Fruit fly (Drosophila melanogaster): Measurements from ENCODE around the gene orb.

DNA sequence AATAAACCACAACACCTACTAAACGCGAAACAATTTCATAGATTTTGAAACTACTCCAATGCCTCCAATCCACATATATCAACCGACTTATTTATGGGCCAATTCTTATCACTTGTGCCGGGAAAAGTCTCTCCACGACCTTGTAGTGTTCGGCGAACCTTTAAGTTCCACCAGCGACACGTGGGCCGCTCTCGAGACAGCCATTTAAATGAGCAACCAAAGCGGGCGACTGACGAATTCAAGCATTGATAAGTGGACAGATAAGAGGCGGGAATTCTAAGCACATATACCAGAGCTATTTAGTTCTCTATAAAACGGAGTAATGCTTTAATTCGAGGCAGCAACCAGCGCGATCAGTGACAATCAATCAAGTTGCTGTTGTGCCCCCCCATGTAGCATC, 67.9 kb downstream of the orb start:
- no peak for TF ChIP-seq EcR (GFP tag; optimal IDR thresholded peaks at IDR 0.05)
- TF ChIP-seq CG8159 (tag; optimal IDR thresholded peaks at IDR 0.05): no peak
